Worm (Caenorhabditis elegans) whole organism, L2 larva: ENCODE data around the gene C50E3.12.

Experiments used
- F13H6.1 ChIP-seq: sonication (generic microtip); optimal IDR thresholded peaks from 2 replicates; lab custom pipeline; 2016; ENCODE audit warnings: missing genetic modification characterization, missing compliant biosample characterization
- Y55F3AM.14 ChIP-seq: fragments of 200-800 bp; sonication (Bioruptor generic); optimal IDR thresholded peaks from 2 replicates; lab custom pipeline; 2018; ENCODE audit warnings: mild to moderate bottlenecking, missing genetic modification characterization, missing compliant biosample characterization
- ZK546.5 ChIP-seq: sonication (generic microtip); optimal IDR thresholded peaks from 2 replicates; lab custom pipeline; 2017; ENCODE audit warnings: missing biosample characterization, missing genetic modification characterization
- aly-2 ChIP-seq: fragments of 150-350 bp; optimal IDR thresholded peaks from 2 replicates; lab custom pipeline; 2014; ENCODE audit warnings: missing biosample characterization, missing genetic modification characterization
- ama-1 ChIP-seq: fragments of 150-350 bp; optimal IDR thresholded peaks from 2 replicates; lab custom pipeline; 2018; ENCODE audit warnings: inconsistent platforms
- blmp-1 ChIP-seq: sonication (generic microtip); optimal IDR thresholded peaks from 2 replicates; lab custom pipeline; 2017; ENCODE audit warnings: missing genetic modification characterization, mild to moderate bottlenecking, missing compliant biosample characterization, antibody characterized with exemption, moderate library complexity; ENCODE audit not compliant: insufficient read depth
- ceh-16 ChIP-seq: fragments of 150-350 bp; optimal IDR thresholded peaks from 2 replicates; lab custom pipeline; 2014; ENCODE audit warnings: missing biosample characterization, missing genetic modification characterization
- crh-2 ChIP-seq: sonication (generic microtip); optimal IDR thresholded peaks from 2 replicates; lab custom pipeline; 2017; ENCODE audit warnings: missing biosample characterization, missing genetic modification characterization
- dmd-4 ChIP-seq: sonication (generic microtip); optimal IDR thresholded peaks from 2 replicates; lab custom pipeline; 2017; ENCODE audit warnings: missing biosample characterization, missing genetic modification characterization
- egl-27 ChIP-seq: sonication (generic microtip); optimal IDR thresholded peaks from 3 replicates; lab custom pipeline; 2017; ENCODE audit warnings: missing biosample characterization, missing genetic modification reagents, missing genetic modification characterization
- elt-1 ChIP-seq: fragments of 150-350 bp; optimal IDR thresholded peaks from 2 replicates; lab custom pipeline; 2014; ENCODE audit warnings: missing biosample characterization, missing genetic modification characterization
- elt-3 ChIP-seq: sonication (generic microtip); optimal IDR thresholded peaks from 2 replicates; lab custom pipeline; 2017; ENCODE audit warnings: missing biosample characterization, missing genetic modification characterization
- lin-11 ChIP-seq: fragments of 150-350 bp; sonication (generic microtip); optimal IDR thresholded peaks from 2 replicates; lab custom pipeline; 2014; ENCODE audit warnings: missing biosample characterization, missing genetic modification characterization, inconsistent platforms, mixed read lengths
- lin-13 ChIP-seq: fragments of 150-350 bp; optimal IDR thresholded peaks from 2 replicates; lab custom pipeline; 2014; ENCODE audit warnings: missing biosample characterization, missing genetic modification reagents, missing genetic modification characterization
- lin-39 ChIP-seq: fragments of 150-350 bp; optimal IDR thresholded peaks from 2 replicates; lab custom pipeline; 2014; ENCODE audit warnings: missing biosample characterization, missing genetic modification reagents, missing genetic modification characterization
- lsy-2 ChIP-seq, 2 experiments: fragments of 150-350 bp in 1 of 2; sonication (generic microtip) in 1 of 2; optimal IDR thresholded peaks; 2 replicates each; lab custom pipeline; 2014 to 2017; ENCODE audit warnings: missing biosample characterization in 2 of 2, missing genetic modification characterization in 2 of 2
- mab-5 ChIP-seq: fragments of 150-350 bp; optimal IDR thresholded peaks from 2 replicates; lab custom pipeline; 2014; ENCODE audit warnings: missing biosample characterization, missing genetic modification characterization
- mdl-1 ChIP-seq, 2 experiments: fragments of 150-350 bp in 1 of 2; sonication (generic microtip) in 1 of 2; optimal IDR thresholded peaks; 2 replicates each; lab custom pipeline; 2017; ENCODE audit warnings: missing biosample characterization in 2 of 2, missing genetic modification characterization in 2 of 2
- nhr-10 ChIP-seq: sonication (generic microtip); optimal IDR thresholded peaks from 2 replicates; lab custom pipeline; 2017; ENCODE audit warnings: missing biosample characterization, missing genetic modification characterization
- nhr-11 ChIP-seq: fragments of 150-350 bp; optimal IDR thresholded peaks from 2 replicates; lab custom pipeline; 2014; ENCODE audit warnings: missing biosample characterization, missing genetic modification characterization
- nhr-12 ChIP-seq: fragments of 150-350 bp; optimal IDR thresholded peaks from 2 replicates; lab custom pipeline; 2014; ENCODE audit warnings: missing biosample characterization, missing genetic modification characterization
- nhr-129 ChIP-seq: fragments of 150-350 bp; optimal IDR thresholded peaks from 2 replicates; lab custom pipeline; 2014; ENCODE audit warnings: missing biosample characterization, missing genetic modification characterization
- nhr-21 ChIP-seq: fragments of 150-350 bp; optimal IDR thresholded peaks from 2 replicates; lab custom pipeline; 2014; ENCODE audit warnings: missing biosample characterization, missing genetic modification characterization
- nhr-237 ChIP-seq: fragments of 150-350 bp; optimal IDR thresholded peaks from 2 replicates; lab custom pipeline; 2014; ENCODE audit warnings: missing biosample characterization, missing genetic modification characterization
- nhr-25 ChIP-seq: fragments of 150-350 bp; sonication (generic microtip); optimal IDR thresholded peaks from 3 replicates; lab custom pipeline; 2014; ENCODE audit warnings: missing biosample characterization, missing genetic modification characterization
- nhr-6 ChIP-seq: fragments of 150-350 bp; optimal IDR thresholded peaks from 2 replicates; lab custom pipeline; 2014; ENCODE audit warnings: missing biosample characterization, missing genetic modification characterization
- skn-1 ChIP-seq: sonication (generic microtip); optimal IDR thresholded peaks from 2 replicates; lab custom pipeline; 2017; ENCODE audit warnings: missing biosample characterization, missing genetic modification characterization
- sma-3 ChIP-seq: sonication (generic microtip); optimal IDR thresholded peaks from 2 replicates; lab custom pipeline; 2016; ENCODE audit warnings: missing genetic modification reagents, missing genetic modification characterization, missing compliant biosample characterization
- sma-9 ChIP-seq, 2 experiments: fragments of 150-350 bp in 1 of 2; sonication (generic microtip) in 1 of 2; optimal IDR thresholded peaks; 2 replicates each; lab custom pipeline; 2014 to 2016; ENCODE audit warnings: missing genetic modification characterization in 2 of 2, mild to moderate bottlenecking in 1 of 2, missing biosample characterization in 1 of 2, missing compliant biosample characterization in 1 of 2, missing genetic modification reagents in 1 of 2, moderate library complexity in 1 of 2
- snpc-4 ChIP-seq: fragments of 150-350 bp; optimal IDR thresholded peaks from 2 replicates; lab custom pipeline; 2014; ENCODE audit warnings: missing biosample characterization, missing genetic modification characterization
- unc-39 ChIP-seq: fragments of 150-350 bp; optimal IDR thresholded peaks from 2 replicates; lab custom pipeline; 2014; ENCODE audit warnings: missing biosample characterization, missing genetic modification characterization
- unc-55 ChIP-seq: fragments of 150-350 bp; sonication (generic microtip); optimal IDR thresholded peaks from 3 replicates; lab custom pipeline; 2014; ENCODE audit warnings: missing biosample characterization, missing genetic modification reagents, missing genetic modification characterization
- zag-1 ChIP-seq: fragments of 150-350 bp; optimal IDR thresholded peaks from 2 replicates; lab custom pipeline; 2014; ENCODE audit warnings: missing biosample characterization, missing genetic modification characterization
- ztf-11 ChIP-seq: sonication (generic microtip); optimal IDR thresholded peaks from 2 replicates; lab custom pipeline; 2017; ENCODE audit warnings: missing biosample characterization, missing genetic modification characterization
- ztf-4 ChIP-seq: fragments of 150-350 bp; optimal IDR thresholded peaks from 2 replicates; lab custom pipeline; 2014; ENCODE audit warnings: missing biosample characterization, missing genetic modification characterization

C50E3.12 gene

ce11 chrV:7622011-7622465 lies at the start of gene C50E3.12:
TSS of gene C50E3.12 (minus strand) at chrV:7622061.
- TF ChIP-seq unc-39 (no peak), mab-5 (no peak), sma-3 (GFP tag; lab: Kevin White, UChicago) (no peak), nhr-6 (tag; lab: Kevin White, UChicago) (no peak), crh-2 (tag; lab: Kevin White, UChicago) (no peak), Y55F3AM.14 (GFP tag; lab: Kevin White, UChicago) (no peak), ztf-11 (tag; lab: Kevin White, UChicago) (no peak), nhr-10 (no peak), nhr-237 (tag; lab: Kevin White, UChicago) (no peak), mdl-1 (tag; optimal IDR thresholded peaks at IDR 0.05; lab: Kevin White, UChicago) (no peak), snpc-4 (no peak), dmd-4 (tag; lab: Kevin White, UChicago) (no peak), nhr-129 (tag; lab: Kevin White, UChicago) (no peak), F13H6.1 (tag; lab: Kevin White, UChicago) (no peak), zag-1 (tag; lab: Kevin White, UChicago) (no peak), elt-1 (no peak), ZK546.5 (tag; lab: Kevin White, UChicago) (no peak), aly-2 (tag; lab: Kevin White, UChicago) (no peak), nhr-25 (tag; lab: Kevin White, UChicago) (no peak)

ce11 chrV:7667940-7668339 lies 46.1 kb upstream of the C50E3.12 start, which contains the start of gene C12D5.5:
TSS of gene C12D5.5 (plus strand) at chrV:7668240.
- TF ChIP-seq lin-11 (no peak), unc-55 (no peak), ZK546.5 (tag; lab: Kevin White, UChicago) (no peak), blmp-1 (tag; lab: Kevin White, UChicago) (no peak), elt-3 (tag; lab: Kevin White, UChicago) (no peak), nhr-12 (no peak)

ce11 chrV:7653567-7653966 lies 31.7 kb upstream of the C50E3.12 start, which contains the start of gene srh-200:
TSS of gene srh-200 (minus strand) at chrV:7653667.
- TF ChIP-seq nhr-11 (tag; lab: Kevin White, UChicago), result no peak
- no peak for TF ChIP-seq sma-9 (GFP tag; optimal IDR thresholded peaks at IDR 0.05; lab: Kevin White, UChicago)
- no peak for TF ChIP-seq sma-9 (tag; optimal IDR thresholded peaks at IDR 0.05; lab: Kevin White, UChicago)
- TF ChIP-seq sma-3 (GFP tag; lab: Kevin White, UChicago), result no peak
- TF ChIP-seq nhr-237 (tag; lab: Kevin White, UChicago), result no peak
- no peak for TF ChIP-seq nhr-10
- TF ChIP-seq nhr-129 (tag; lab: Kevin White, UChicago), result no peak
- TF ChIP-seq ama-1 (lab: Kevin White, UChicago), result no peak
- TF ChIP-seq lin-13 (GFP tag; lab: Kevin White, UChicago), result no peak
- TF ChIP-seq ztf-4 (tag; lab: Kevin White, UChicago), result no peak
- no peak for TF ChIP-seq nhr-21
- no peak for TF ChIP-seq skn-1 (tag; lab: Kevin White, UChicago)
- no peak for TF ChIP-seq ZK546.5 (tag; lab: Kevin White, UChicago)

ce11 chrV:7651757-7652156 lies 29.9 kb upstream of the C50E3.12 start, which contains the start of gene srh-234:
TSS of gene srh-234 (minus strand) at chrV:7651857.
- TF ChIP-seq nhr-25 (tag; lab: Kevin White, UChicago) (no peak), ZK546.5 (tag; lab: Kevin White, UChicago) (no peak)

- no peak for TF ChIP-seq nhr-25 (tag; lab: Kevin White, UChicago)
Observed at ce11 chrV:7649963-7650362, 28.1 kb upstream of the C50E3.12 start.

ce11 chrV:7647147-7647546 lies 25.3 kb upstream of the C50E3.12 start:
- no peak for TF ChIP-seq dmd-4 (tag; lab: Kevin White, UChicago)
- TF ChIP-seq sma-9 (GFP tag; optimal IDR thresholded peaks at IDR 0.05; lab: Kevin White, UChicago), result no peak
- TF ChIP-seq sma-9 (tag; optimal IDR thresholded peaks at IDR 0.05; lab: Kevin White, UChicago), result no peak
- no peak for TF ChIP-seq ceh-16 (tag; lab: Kevin White, UChicago)
- no peak for TF ChIP-seq nhr-11 (tag; lab: Kevin White, UChicago)
- TF ChIP-seq elt-1, result no peak
- TF ChIP-seq ztf-11 (tag; lab: Kevin White, UChicago), result no peak
- TF ChIP-seq unc-55, result no peak
- TF ChIP-seq egl-27 (tag; lab: Kevin White, UChicago), result no peak
- no peak for TF ChIP-seq ztf-4 (tag; lab: Kevin White, UChicago)
- TF ChIP-seq nhr-237 (tag; lab: Kevin White, UChicago), result no peak
- no peak for TF ChIP-seq nhr-10
- no peak for TF ChIP-seq lin-39
- TF ChIP-seq ama-1 (lab: Kevin White, UChicago), result no peak
- no peak for TF ChIP-seq nhr-12
- no peak for TF ChIP-seq lsy-2 (tag; optimal IDR thresholded peaks at IDR 0.05; lab: Kevin White, UChicago)
